Worm (Caenorhabditis elegans) whole organism, L1 larva: Measurements from ENCODE around the gene F22H10.11.

Experiments
- C04F5.9 ChIP-seq: sonication (generic microtip); optimal IDR thresholded peaks from 2 replicates; lab custom pipeline; 2016; ENCODE audit warnings: missing genetic modification characterization, missing compliant biosample characterization
- C16A3.4 ChIP-seq: fragments of 150-350 bp; optimal IDR thresholded peaks from 2 replicates; lab custom pipeline; 2014; ENCODE audit warnings: missing biosample characterization, missing genetic modification characterization
- Y116A8C.19 ChIP-seq: sonication (generic microtip); optimal IDR thresholded peaks from 2 replicates; lab custom pipeline; 2016; ENCODE audit warnings: missing compliant biosample characterization, missing genetic modification characterization, borderline replicate concordance
- aha-1 ChIP-seq: fragments of 150-350 bp; optimal IDR thresholded peaks from 2 replicates; lab custom pipeline; 2014; ENCODE audit warnings: missing biosample characterization, missing genetic modification characterization
- alr-1 ChIP-seq: fragments of 200-800 bp; sonication (Bioruptor generic); optimal IDR thresholded peaks from 2 replicates; lab custom pipeline; 2018; ENCODE audit warnings: borderline replicate concordance, mild to moderate bottlenecking, missing genetic modification characterization, missing compliant biosample characterization
- ama-1 ChIP-seq: fragments of 150-350 bp; optimal IDR thresholded peaks from 2 replicates; lab custom pipeline; 2014
- ceh-63 ChIP-seq: fragments of 200-800 bp; sonication (Bioruptor generic); optimal IDR thresholded peaks from 2 replicates; lab custom pipeline; 2018; ENCODE audit warnings: mild to moderate bottlenecking, missing genetic modification characterization, missing compliant biosample characterization
- ceh-8 ChIP-seq: fragments of 200-800 bp; sonication (Bioruptor generic); optimal IDR thresholded peaks from 2 replicates; lab custom pipeline; 2018; ENCODE audit warnings: mild to moderate bottlenecking, missing genetic modification characterization, moderate library complexity, missing compliant biosample characterization
- ceh-88 ChIP-seq: fragments of 200-800 bp; sonication (Bioruptor generic); IDR thresholded peaks from 2 replicates; pipeline ENCODE4 v1.3.6; 2022; ENCODE audit warnings: missing genetic modification characterization, missing compliant biosample characterization
- ceh-90 ChIP-seq: sonication (generic microtip); optimal IDR thresholded peaks from 2 replicates; lab custom pipeline; 2016; ENCODE audit warnings: missing genetic modification characterization, missing compliant biosample characterization
- ces-1 ChIP-seq: fragments of 150-350 bp; optimal IDR thresholded peaks from 2 replicates; lab custom pipeline; 2014; ENCODE audit warnings: missing biosample characterization, missing genetic modification reagents, missing genetic modification characterization
- efl-1 ChIP-seq, 4 experiments: fragments of 150-350 bp; optimal IDR thresholded peaks in 3 of 4; peaks in 1 of 4; 1 replicate in 1 of 4; 2 replicates in 3 of 4; lab custom pipeline; 2014; ENCODE audit warnings: missing biosample characterization in 2 of 4, missing genetic modification characterization in 2 of 4, missing genetic modification reagents in 2 of 4
- elt-2 ChIP-seq: sonication (generic microtip); optimal IDR thresholded peaks from 2 replicates; lab custom pipeline; 2016; ENCODE audit warnings: missing genetic modification characterization, mild to moderate bottlenecking, inconsistent platforms, missing compliant biosample characterization, missing genetic modification reagents
- elt-3 ChIP-seq, 6 experiments: fragments of 150-350 bp in 1 of 6; sonication (generic microtip); optimal IDR thresholded peaks; 2 replicates each; lab custom pipeline; 2017 to 2018; ENCODE audit warnings: missing biosample characterization in 6 of 6, missing genetic modification characterization in 6 of 6, inconsistent platforms in 1 of 6
- fkh-10 ChIP-seq: sonication (generic microtip); optimal IDR thresholded peaks from 2 replicates; lab custom pipeline; 2017; ENCODE audit warnings: missing biosample characterization, missing genetic modification reagents, missing genetic modification characterization
- fkh-4 ChIP-seq: sonication (generic microtip); optimal IDR thresholded peaks from 2 replicates; lab custom pipeline; 2016; ENCODE audit warnings: missing compliant biosample characterization, missing genetic modification characterization, borderline replicate concordance
- hlh-17 ChIP-seq: fragments of 200-800 bp; sonication (Bioruptor generic); optimal IDR thresholded peaks from 2 replicates; lab custom pipeline; 2018; ENCODE audit warnings: missing genetic modification characterization, mild to moderate bottlenecking, missing compliant biosample characterization, moderate library complexity, borderline replicate concordance
- hpl-2 ChIP-seq: fragments of 150-350 bp; optimal IDR thresholded peaks from 2 replicates; lab custom pipeline; 2014; ENCODE audit warnings: missing biosample characterization, missing genetic modification reagents, missing genetic modification characterization
- jun-1 ChIP-seq: fragments of 150-350 bp; optimal IDR thresholded peaks from 2 replicates; lab custom pipeline; 2014; ENCODE audit warnings: missing biosample characterization, missing genetic modification reagents, missing genetic modification characterization
- lin-14 ChIP-seq: fragments of 200-800 bp; sonication (Bioruptor generic); optimal IDR thresholded peaks from 2 replicates; lab custom pipeline; 2018; ENCODE audit warnings: mild to moderate bottlenecking, missing genetic modification characterization, moderate library complexity, missing compliant biosample characterization
- lin-15B ChIP-seq: fragments of 150-350 bp; sonication (generic microtip); optimal IDR thresholded peaks from 3 replicates; lab custom pipeline; 2014; ENCODE audit warnings: missing biosample characterization, missing genetic modification characterization
- lin-35 ChIP-seq, 2 experiments: fragments of 150-350 bp; optimal IDR thresholded peaks; 2 replicates each; lab custom pipeline; 2014; ENCODE audit warnings: missing biosample characterization in 2 of 2, missing genetic modification characterization in 2 of 2, missing genetic modification reagents in 2 of 2
- lir-3 ChIP-seq: sonication (generic microtip); optimal IDR thresholded peaks from 2 replicates; lab custom pipeline; 2016; ENCODE audit warnings: mild to moderate bottlenecking, missing genetic modification characterization, moderate library complexity, missing compliant biosample characterization; ENCODE audit not compliant: poor library complexity
- lsy-2 ChIP-seq, 2 experiments: fragments of 150-350 bp; optimal IDR thresholded peaks; 2 replicates each; lab custom pipeline; 2014; ENCODE audit warnings: missing biosample characterization in 2 of 2, missing genetic modification characterization in 2 of 2
- nhr-12 ChIP-seq: sonication (generic microtip); optimal IDR thresholded peaks from 2 replicates; lab custom pipeline; 2017; ENCODE audit warnings: missing biosample characterization, missing genetic modification characterization
- nhr-47 ChIP-seq: sonication (generic microtip); optimal IDR thresholded peaks from 2 replicates; lab custom pipeline; 2016; ENCODE audit warnings: mild to moderate bottlenecking, missing genetic modification characterization, moderate library complexity, missing compliant biosample characterization
- pax-3 ChIP-seq: fragments of 200-800 bp; sonication (Bioruptor generic); optimal IDR thresholded peaks from 2 replicates; lab custom pipeline; 2018; ENCODE audit warnings: mild to moderate bottlenecking, missing genetic modification characterization, moderate library complexity, missing compliant biosample characterization
- pqm-1 ChIP-seq: sonication (generic microtip); optimal IDR thresholded peaks from 3 replicates; lab custom pipeline; 2017; ENCODE audit warnings: missing biosample characterization, missing genetic modification characterization
- rnt-1 ChIP-seq: sonication (generic microtip); optimal IDR thresholded peaks from 2 replicates; lab custom pipeline; 2016; ENCODE audit warnings: mild to moderate bottlenecking, missing genetic modification characterization, moderate library complexity, missing compliant biosample characterization
- skn-1 ChIP-seq: fragments of 150-350 bp; optimal IDR thresholded peaks from 2 replicates; lab custom pipeline; 2014; ENCODE audit warnings: missing biosample characterization, missing genetic modification characterization
- snpc-4 ChIP-seq: fragments of 150-350 bp; optimal IDR thresholded peaks from 2 replicates; lab custom pipeline; 2014; ENCODE audit warnings: missing biosample characterization, missing genetic modification characterization
- sptf-1 ChIP-seq: fragments of 150-350 bp; optimal IDR thresholded peaks from 2 replicates; lab custom pipeline; 2014; ENCODE audit warnings: missing biosample characterization, missing genetic modification characterization
- sup-37 ChIP-seq: fragments of 200-800 bp; sonication (Bioruptor generic); optimal IDR thresholded peaks from 2 replicates; lab custom pipeline; 2018; ENCODE audit warnings: mild to moderate bottlenecking, missing genetic modification characterization, missing compliant biosample characterization
- tbx-2 ChIP-seq: sonication (generic microtip); optimal IDR thresholded peaks from 2 replicates; lab custom pipeline; 2016; ENCODE audit warnings: missing genetic modification characterization, missing compliant biosample characterization
- vab-15 ChIP-seq: sonication (generic microtip); optimal IDR thresholded peaks from 2 replicates; lab custom pipeline; 2017; ENCODE audit warnings: missing genotype, mild to moderate bottlenecking, missing genetic modification characterization, missing compliant biosample characterization
- ztf-11 ChIP-seq, 2 experiments: sonication (generic microtip); optimal IDR thresholded peaks; 2 replicates each; lab custom pipeline; 2016 to 2017; ENCODE audit warnings: missing genetic modification characterization in 2 of 2, missing biosample characterization in 1 of 2, missing compliant biosample characterization in 1 of 2

Gene F22H10.11

DNA sequence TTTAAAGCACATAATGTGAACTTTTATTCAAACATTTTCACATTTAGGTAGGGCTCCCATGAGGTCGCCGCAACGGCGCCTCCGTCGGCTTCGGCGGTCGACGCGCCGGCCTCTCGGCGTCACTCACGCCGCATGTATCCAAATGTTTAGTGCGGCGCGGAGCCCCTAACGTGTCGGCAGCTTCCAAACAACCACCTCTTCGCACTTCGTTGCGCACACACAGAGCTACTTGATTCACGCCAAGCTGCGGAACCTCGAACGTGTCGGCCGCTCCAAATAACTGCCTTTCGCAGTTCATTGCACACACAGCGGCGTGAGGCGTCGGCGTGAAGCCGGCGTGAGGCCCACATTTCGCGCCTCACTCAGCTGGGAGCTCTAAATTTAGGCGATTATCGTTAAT is 3.2 kb upstream of the F22H10.11 start, which contains the start of gene F22H10.6:
F22H10.6 (minus strand) TSS at position 292 of the 400 bp plus-strand sequence.
- TF ChIP-seq lin-15B (tag; lab: Kevin White, UChicago): no peak
- no peak for TF ChIP-seq ztf-11 (tag; optimal IDR thresholded peaks at IDR 0.05; lab: Kevin White, UChicago)
- no peak for TF ChIP-seq lsy-2 (tag; optimal IDR thresholded peaks at IDR 0.05; lab: Kevin White, UChicago)
- no peak for TF ChIP-seq pax-3 (tag; lab: Kevin White, UChicago)
- TF ChIP-seq ceh-8 (GFP tag; lab: Kevin White, UChicago): no peak
- TF ChIP-seq aha-1 (tag; lab: Kevin White, UChicago): no peak
- TF ChIP-seq ceh-90 (tag; lab: Kevin White, UChicago): no peak
- no peak for TF ChIP-seq lin-14 (GFP tag; lab: Kevin White, UChicago)
- TF ChIP-seq C04F5.9 (tag; lab: Kevin White, UChicago): no peak
- TF ChIP-seq efl-1 (optimal IDR thresholded peaks at IDR 0.05; lab: Kevin White, UChicago): no peak
- TF ChIP-seq efl-1 (GFP tag; optimal IDR thresholded peaks at IDR 0.05 in 1 of 2; lab: Kevin White, UChicago): no peak
- no peak for TF ChIP-seq hlh-17 (GFP tag; lab: Kevin White, UChicago)
- TF ChIP-seq sptf-1: no peak
- TF ChIP-seq ces-1 (GFP tag; lab: Kevin White, UChicago): no peak
- no peak for TF ChIP-seq rnt-1 (tag; lab: Kevin White, UChicago)
- no peak for TF ChIP-seq nhr-47 (tag; lab: Kevin White, UChicago)
- TF ChIP-seq elt-3 (tag; optimal IDR thresholded peaks at IDR 0.05; lab: Kevin White, UChicago): no peak

DNA sequence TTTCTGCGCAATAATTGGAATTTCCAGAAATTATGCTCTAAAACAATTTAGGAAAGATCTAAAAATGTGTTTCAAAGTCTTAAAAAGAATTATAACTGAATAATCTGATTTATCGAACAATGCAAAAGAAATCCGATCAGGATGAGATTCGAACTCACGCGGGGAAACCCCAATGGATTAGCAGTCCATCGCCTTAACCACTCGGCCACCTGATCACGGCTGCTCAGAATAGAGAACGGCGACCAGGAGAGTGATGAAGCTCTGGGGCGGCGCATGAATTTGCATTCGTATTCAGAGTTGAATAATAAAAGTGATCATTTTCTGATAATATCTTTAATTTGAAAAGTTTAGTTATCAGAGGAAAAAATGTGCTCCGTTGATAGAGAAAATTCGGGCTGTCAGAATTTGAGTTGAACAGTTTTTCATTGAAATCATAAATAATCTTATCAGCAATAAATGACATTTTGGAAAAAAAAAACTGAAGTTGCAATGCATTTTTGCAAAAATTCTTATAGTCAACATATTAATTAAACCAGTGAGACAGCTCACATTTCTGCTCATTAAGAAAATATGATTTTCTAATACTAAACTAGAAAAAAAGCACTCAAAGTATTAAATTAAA is 2.1 kb upstream of the F22H10.11 start:
- no peak for TF ChIP-seq aha-1 (tag; lab: Kevin White, UChicago)
- no peak for TF ChIP-seq elt-2 (tag; lab: Kevin White, UChicago)
- no peak for TF ChIP-seq jun-1 (tag; lab: Kevin White, UChicago)
- TF ChIP-seq ceh-88 (GFP tag; lab: Robert Waterston, UW): no peak
- TF ChIP-seq ceh-63: no peak
- TF ChIP-seq ama-1 (lab: Kevin White, UChicago): no peak
- TF ChIP-seq Y116A8C.19 (tag; lab: Kevin White, UChicago): no peak
- TF ChIP-seq fkh-4 (tag; lab: Kevin White, UChicago): no peak
- no peak for TF ChIP-seq ztf-11 (tag; optimal IDR thresholded peaks at IDR 0.05; lab: Kevin White, UChicago)
- no peak for TF ChIP-seq tbx-2
- no peak for TF ChIP-seq alr-1
- TF ChIP-seq pqm-1 (tag; lab: Kevin White, UChicago): no peak

DNA sequence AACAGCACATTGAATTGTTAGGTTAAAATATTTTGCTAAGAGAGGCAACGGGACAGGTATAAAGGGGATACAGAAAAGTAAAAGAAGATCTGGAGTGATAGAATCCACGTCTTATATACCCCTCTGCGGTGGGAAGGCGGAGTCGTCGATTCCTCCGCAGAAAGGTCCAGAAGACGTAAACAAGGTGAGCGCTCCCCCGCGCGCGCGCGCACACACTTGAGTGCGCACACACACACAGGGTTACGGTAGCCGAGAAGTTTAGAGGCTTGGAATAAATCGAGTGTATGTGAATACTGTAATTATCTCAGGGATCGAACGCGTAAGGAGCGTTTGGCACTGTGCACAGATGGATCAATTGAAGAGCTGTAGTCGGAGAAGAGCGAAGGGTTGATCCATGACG is 468 bp downstream of the F22H10.11 start:
- TF ChIP-seq sup-37 (GFP tag; lab: Kevin White, UChicago): no peak
- TF ChIP-seq lir-3: no peak
- no peak for TF ChIP-seq lin-35 (GFP tag; optimal IDR thresholded peaks at IDR 0.05; lab: Kevin White, UChicago)
- no peak for TF ChIP-seq efl-1 (optimal IDR thresholded peaks at IDR 0.05; lab: Kevin White, UChicago)
- TF ChIP-seq efl-1 (GFP tag; optimal IDR thresholded peaks at IDR 0.05 in 1 of 2; lab: Kevin White, UChicago): no peak
- no peak for TF ChIP-seq nhr-12 (tag; lab: Kevin White, UChicago)
- TF ChIP-seq C16A3.4: no peak
- TF ChIP-seq nhr-47 (tag; lab: Kevin White, UChicago): no peak
- no peak for TF ChIP-seq elt-2 (tag; lab: Kevin White, UChicago)
- TF ChIP-seq lsy-2 (tag; optimal IDR thresholded peaks at IDR 0.05; lab: Kevin White, UChicago): no peak
- TF ChIP-seq fkh-10: no peak
- TF ChIP-seq skn-1 (tag; lab: Kevin White, UChicago): no peak
- TF ChIP-seq snpc-4: no peak
- no peak for TF ChIP-seq vab-15 (tag; lab: Kevin White, UChicago)
- no peak for TF ChIP-seq rnt-1 (tag; lab: Kevin White, UChicago)
- TF ChIP-seq hpl-2 (GFP tag; lab: Kevin White, UChicago): no peak
